Fruit fly (Drosophila melanogaster) whole organism, embryonic: ENCODE data around the gene klar.
A peak's percentile ranks its signal among the peaks of the same experiment; 100 is the strongest.

Source experiments
- BEAF-32 ChIP-seq: fragments of 200-800 bp; sonication (Bioruptor generic); optimal IDR thresholded peaks from 3 replicates; lab custom pipeline; 2017; ENCODE audit warnings: missing biosample characterization, missing genetic modification characterization, mild to moderate bottlenecking, moderate library complexity, missing genetic modification reagents
- Blimp-1 ChIP-seq: fragments of 200-800 bp; sonication (Bioruptor generic); optimal IDR thresholded peaks from 3 replicates; lab custom pipeline; 2018; ENCODE audit warnings: missing biosample characterization, missing genetic modification characterization, mild to moderate bottlenecking, moderate library complexity, missing genetic modification reagents
- Bteb2 ChIP-seq: fragments of 200-800 bp; sonication (Bioruptor generic); optimal IDR thresholded peaks from 2 replicates; lab custom pipeline; 2016; ENCODE audit warnings: missing biosample characterization, missing genetic modification characterization
- CG10543 ChIP-seq: fragments of 200-800 bp; sonication (Bioruptor generic); optimal IDR thresholded peaks from 3 replicates; lab custom pipeline; 2017; ENCODE audit warnings: missing biosample characterization, mild to moderate bottlenecking, missing genetic modification characterization, moderate library complexity
- CG10979 ChIP-seq: fragments of 200-800 bp; sonication (Bioruptor generic); optimal IDR thresholded peaks from 2 replicates; lab custom pipeline; 2018; ENCODE audit warnings: missing biosample characterization, mild to moderate bottlenecking, missing genetic modification characterization, moderate library complexity
- CG13296 ChIP-seq: fragments of 200-800 bp; sonication (Bioruptor generic); optimal IDR thresholded peaks from 3 replicates; lab custom pipeline; 2018; ENCODE audit warnings: missing biosample characterization, mild to moderate bottlenecking, missing genetic modification characterization
- CG14441 ChIP-seq: fragments of 200-800 bp; sonication (Bioruptor generic); IDR thresholded peaks from 2 replicates; pipeline ENCODE4 v1.3.6; 2022; ENCODE audit warnings: missing biosample characterization, missing genetic modification characterization
- CG17361 ChIP-seq: fragments of 200-800 bp; sonication (Bioruptor generic); IDR thresholded peaks from 3 replicates; pipeline ENCODE4 v1.3.6; 2022; ENCODE audit warnings: missing biosample characterization, missing genetic modification characterization
- CG2712 ChIP-seq: fragments of 200-800 bp; optimal IDR thresholded peaks from 3 replicates; lab custom pipeline; 2019; ENCODE audit warnings: missing biosample characterization, mild to moderate bottlenecking, missing genetic modification characterization, moderate library complexity
- CG30403 ChIP-seq: fragments of 200-800 bp; sonication (Bioruptor generic); optimal IDR thresholded peaks from 3 replicates; lab custom pipeline; 2016; ENCODE audit warnings: missing biosample characterization, missing genetic modification characterization
- CG3281 ChIP-seq: fragments of 200-800 bp; sonication (Bioruptor generic); optimal IDR thresholded peaks from 3 replicates; lab custom pipeline; 2017; ENCODE audit warnings: missing biosample characterization, mild to moderate bottlenecking, missing genetic modification characterization
- CG34422 ChIP-seq: fragments of 200-800 bp; sonication (Bioruptor generic); IDR thresholded peaks from 3 replicates; pipeline ENCODE4 v1.3.6; 2022; ENCODE audit warnings: missing biosample characterization, missing genetic modification characterization
- CG5245 ChIP-seq: fragments of 200-800 bp; sonication (Bioruptor generic); optimal IDR thresholded peaks from 3 replicates; lab custom pipeline; 2016; ENCODE audit warnings: missing biosample characterization, missing genetic modification characterization
- CG7839 ChIP-seq: fragments of 200-800 bp; sonication (Bioruptor generic); optimal IDR thresholded peaks from 3 replicates; lab custom pipeline; 2018; ENCODE audit warnings: missing biosample characterization, mild to moderate bottlenecking, missing genetic modification characterization, moderate library complexity
- CG7963 ChIP-seq: fragments of 200-800 bp; sonication (Bioruptor generic); IDR thresholded peaks from 3 replicates; pipeline ENCODE4 v1.3.6; 2022; ENCODE audit warnings: missing biosample characterization, missing genetic modification characterization; ENCODE audit not compliant: partially characterized antibody
- CG8478 ChIP-seq: fragments of >200 bp; optimal IDR thresholded peaks from 2 replicates; lab custom pipeline; 2018
- Deaf1 ChIP-seq: fragments of 200-800 bp; optimal IDR thresholded peaks from 3 replicates; lab custom pipeline; 2019; ENCODE audit warnings: missing biosample characterization, mild to moderate bottlenecking, missing genetic modification characterization, moderate library complexity
- Dip2 ChIP-seq: fragments of 200-800 bp; sonication (Bioruptor generic); IDR thresholded peaks from 2 replicates; pipeline ENCODE4 v1.3.6; 2022; ENCODE audit warnings: missing biosample characterization, missing genetic modification characterization
- Doc3 ChIP-seq: fragments of 200-800 bp; sonication (Bioruptor generic); IDR thresholded peaks from 3 replicates; pipeline ENCODE4 v1.3.6; 2022; ENCODE audit warnings: missing biosample characterization, missing genetic modification characterization; ENCODE audit not compliant: partially characterized antibody
- Elba2 ChIP-seq: fragments of 200-800 bp; sonication (Bioruptor generic); optimal IDR thresholded peaks from 3 replicates; lab custom pipeline; 2016; ENCODE audit warnings: missing biosample characterization, missing genetic modification characterization
- Fer2 ChIP-seq: fragments of 200-800 bp; sonication (Bioruptor generic); optimal IDR thresholded peaks from 2 replicates; lab custom pipeline; 2018; ENCODE audit warnings: missing biosample characterization, mild to moderate bottlenecking, missing genetic modification characterization, moderate library complexity
- Gsc ChIP-seq: fragments of 200-800 bp; sonication (Bioruptor generic); IDR thresholded peaks from 2 replicates; pipeline ENCODE4 v1.3.6; 2022; ENCODE audit warnings: missing biosample characterization, missing genetic modification characterization
- Opbp ChIP-seq: fragments of 200-800 bp; sonication (Bioruptor generic); IDR thresholded peaks from 3 replicates; pipeline ENCODE4 v1.3.6; 2022; ENCODE audit warnings: missing biosample characterization, missing genetic modification characterization; ENCODE audit not compliant: partially characterized antibody
- Sry-δ ChIP-seq: fragments of 200-800 bp; sonication (Bioruptor generic); optimal IDR thresholded peaks from 2 replicates; lab custom pipeline; 2016; ENCODE audit warnings: missing biosample characterization, missing genetic modification characterization
- Vsx1 ChIP-seq: fragments of 200-800 bp; sonication (Bioruptor generic); optimal IDR thresholded peaks from 2 replicates; lab custom pipeline; 2017; ENCODE audit warnings: missing biosample characterization, mild to moderate bottlenecking, missing genetic modification characterization, missing genetic modification reagents
- bbx ChIP-seq: fragments of 200-800 bp; sonication (Bioruptor generic); IDR thresholded peaks from 2 replicates; pipeline ENCODE4 v1.3.6; 2022; ENCODE audit warnings: missing biosample characterization, missing genetic modification characterization; ENCODE audit not compliant: partially characterized antibody
- bcd ChIP-seq: fragments of 200-800 bp; sonication (Bioruptor generic); optimal IDR thresholded peaks from 2 replicates; lab custom pipeline; 2017; ENCODE audit warnings: missing biosample characterization, mild to moderate bottlenecking, missing genetic modification characterization
- chinmo ChIP-seq: fragments of 200-800 bp; sonication (Bioruptor generic); IDR thresholded peaks from 4 replicates; pipeline ENCODE4 v1.3.6; 2022; ENCODE audit warnings: missing biosample characterization, missing genetic modification characterization; ENCODE audit not compliant: partially characterized antibody
- chm ChIP-seq: fragments of 200-800 bp; sonication (Bioruptor generic); IDR thresholded peaks from 2 replicates; pipeline ENCODE4 v1.3.6; 2022; ENCODE audit warnings: missing biosample characterization, missing genetic modification characterization
- croc ChIP-seq: fragments of 200-800 bp; sonication (Bioruptor generic); conservative IDR thresholded peaks from 3 replicates; pipeline ENCODE4 v1.3.6; 2022; ENCODE audit warnings: missing biosample characterization, missing genetic modification characterization
- dmrt99B ChIP-seq: fragments of 200-800 bp; sonication (Bioruptor generic); optimal IDR thresholded peaks from 2 replicates; lab custom pipeline; 2018; ENCODE audit warnings: missing biosample characterization, mild to moderate bottlenecking, missing genetic modification characterization, moderate library complexity
- dpn ChIP-seq, 2 experiments: fragments of 200-800 bp; sonication (Bioruptor generic); optimal IDR thresholded peaks; 3 replicates each; lab custom pipeline; 2016; ENCODE audit warnings: missing biosample characterization in 2 of 2, missing genetic modification characterization in 2 of 2
- eve ChIP-seq, 2 experiments: fragments of >200 bp; optimal IDR thresholded peaks; 2 replicates each; lab custom pipeline; 2017; ENCODE audit warnings: missing biosample characterization in 2 of 2, missing genetic modification characterization in 2 of 2
- fd102C ChIP-seq: fragments of 200-800 bp; sonication (Bioruptor generic); optimal IDR thresholded peaks from 2 replicates; lab custom pipeline; 2018; ENCODE audit warnings: missing biosample characterization, mild to moderate bottlenecking, missing genetic modification characterization, moderate library complexity
- h ChIP-seq: fragments of >200 bp; optimal IDR thresholded peaks from 2 replicates; lab custom pipeline; 2017
- hbn ChIP-seq: fragments of 200-800 bp; sonication (Bioruptor generic); IDR thresholded peaks from 2 replicates; pipeline ENCODE4 v1.3.6; 2022; ENCODE audit warnings: missing biosample characterization, missing genetic modification characterization; ENCODE audit not compliant: partially characterized antibody
- inv ChIP-seq: fragments of 200-800 bp; sonication (Bioruptor generic); IDR thresholded peaks from 2 replicates; pipeline ENCODE4 v1.3.6; 2022; ENCODE audit warnings: missing biosample characterization, missing genetic modification characterization; ENCODE audit not compliant: partially characterized antibody
- kah ChIP-seq: fragments of 200-800 bp; sonication (Bioruptor generic); optimal IDR thresholded peaks from 2 replicates; lab custom pipeline; 2018; ENCODE audit warnings: missing biosample characterization, mild to moderate bottlenecking, missing genetic modification characterization
- knrl ChIP-seq: fragments of 200-800 bp; sonication (Bioruptor generic); IDR thresholded peaks from 3 replicates; pipeline ENCODE4 v1.3.6; 2022; ENCODE audit warnings: missing biosample characterization, missing genetic modification characterization; ENCODE audit not compliant: partially characterized antibody
- org-1 ChIP-seq: fragments of 200-800 bp; sonication (Bioruptor generic); optimal IDR thresholded peaks from 2 replicates; lab custom pipeline; 2017; ENCODE audit warnings: missing biosample characterization, missing genetic modification characterization
- phol ChIP-seq: fragments of 200-800 bp; sonication (Bioruptor generic); optimal IDR thresholded peaks from 3 replicates; lab custom pipeline; 2018; ENCODE audit warnings: missing biosample characterization, mild to moderate bottlenecking, missing genetic modification characterization, moderate library complexity
- pita ChIP-seq: fragments of 200-800 bp; sonication (Bioruptor generic); optimal IDR thresholded peaks from 2 replicates; lab custom pipeline; 2017; ENCODE audit warnings: missing biosample characterization, mild to moderate bottlenecking, missing genetic modification characterization
- prd ChIP-seq, 3 experiments: fragments of >200 bp in 2 of 3; fragments of 200-800 bp in 1 of 3; sonication (Bioruptor generic) in 1 of 3; optimal IDR thresholded peaks in 2 of 3; IDR thresholded peaks in 1 of 3; 2 replicates in 2 of 3; 3 replicates in 1 of 3; pipeline versions ENCODE4 v1.3.6 to Lab custom; 2017 to 2022; ENCODE audit warnings: missing biosample characterization in 1 of 3, missing genetic modification characterization in 1 of 3
- repo ChIP-seq: fragments of 200-800 bp; sonication (Bioruptor generic); optimal IDR thresholded peaks from 2 replicates; lab custom pipeline; 2016; ENCODE audit warnings: missing biosample characterization, missing genetic modification characterization
- row ChIP-seq: fragments of 200-800 bp; sonication (Bioruptor generic); IDR thresholded peaks from 3 replicates; pipeline ENCODE4 v1.3.6; 2022; ENCODE audit warnings: missing biosample characterization, missing genetic modification characterization
- schlank ChIP-seq: fragments of 200-800 bp; sonication (Bioruptor generic); optimal IDR thresholded peaks from 2 replicates; lab custom pipeline; 2018; ENCODE audit warnings: missing biosample characterization, mild to moderate bottlenecking, missing genetic modification characterization
- ssp ChIP-seq: fragments of 200-800 bp; sonication (Bioruptor generic); IDR thresholded peaks from 2 replicates; pipeline ENCODE4 v1.3.6; 2022; ENCODE audit warnings: missing biosample characterization, missing genetic modification characterization
- zen2 ChIP-seq: fragments of 200-800 bp; sonication (Bioruptor generic); IDR thresholded peaks from 3 replicates; pipeline ENCODE4 v1.3.6; 2022; ENCODE audit warnings: missing biosample characterization, missing genetic modification characterization; ENCODE audit not compliant: partially characterized antibody
- zfh1 ChIP-seq: fragments of 200-800 bp; sonication (Bioruptor generic); IDR thresholded peaks from 3 replicates; pipeline ENCODE4 v1.3.6; 2022; ENCODE audit warnings: missing biosample characterization, missing genetic modification characterization

The klar gene

dm6 chr3L:390194-390593 lies 150.2 kb downstream of the klar start (continued):
- no peak for TF ChIP-seq CG8478 (lab: Kevin White, UChicago)
- TF ChIP-seq CG14441 = no peak
- TF ChIP-seq chm = no peak
- TF ChIP-seq CG10543 (GFP tag; lab: Kevin White, UChicago) = no peak
- peak; percentile 40; the same call in 1 of the 2 replicates for TF ChIP-seq inv (GFP tag; lab: Robert Waterston, UW)
- no peak for TF ChIP-seq Dip2
- TF ChIP-seq knrl (GFP tag; lab: Robert Waterston, UW) = peak; percentile 56; the same call in 2 of the 3 replicates
- no peak for TF ChIP-seq CG30403 (GFP tag; lab: Kevin White, UChicago)
- no peak for TF ChIP-seq bcd (GFP tag; lab: Kevin White, UChicago)
- TF ChIP-seq CG3281 = no peak
- TF ChIP-seq Vsx1 = no peak
- TF ChIP-seq bbx (GFP tag; lab: Robert Waterston, UW) = peak; percentile 50; the same call in 1 of the 2 replicates
- peak; percentile 37; the same call in 1 of the 2 replicates for TF ChIP-seq hbn
- no peak for TF ChIP-seq repo (GFP tag; lab: Kevin White, UChicago)
- TF ChIP-seq CG5245 (GFP tag; lab: Kevin White, UChicago) = no peak
- no peak for TF ChIP-seq Gsc (GFP tag; lab: Robert Waterston, UW)
- TF ChIP-seq Elba2 = no peak
- TF ChIP-seq h (lab: Kevin White, UChicago) = no peak
- TF ChIP-seq eve (GFP tag; optimal IDR thresholded peaks at IDR 0.05; lab: Kevin White, UChicago) = no peak
- peak; percentile 39 for TF ChIP-seq BEAF-32 (GFP tag; lab: Kevin White, UChicago)
- TF ChIP-seq row (GFP tag; lab: Robert Waterston, UW) = peak; percentile 37; the same call in 2 of the 3 replicates
- no peak for TF ChIP-seq CG34422 (GFP tag; lab: Robert Waterston, UW)
- TF ChIP-seq Deaf1 (tag; lab: Kevin White, UChicago) = no peak
- peak; percentile 59; the same call in 2 of the 3 replicates for TF ChIP-seq Doc3
- peak; percentile 16 for TF ChIP-seq Blimp-1 (GFP tag; lab: Kevin White, UChicago)
- 0 out of 3 replicates have a peak, but pooled peaks have one; percentile 14 for TF ChIP-seq CG17361
- 0 out of 4 replicates have a peak, but pooled peaks have one; percentile 30 for TF ChIP-seq chinmo (GFP tag; lab: Robert Waterston, UW)
- no peak for TF ChIP-seq dpn (GFP tag; optimal IDR thresholded peaks at IDR 0.05; lab: Kevin White, UChicago)
- TF ChIP-seq ssp = no peak
- peak; percentile 6 for TF ChIP-seq Sry-δ (GFP tag; lab: Kevin White, UChicago)
- TF ChIP-seq kah (GFP tag; lab: Kevin White, UChicago) = no peak
- TF ChIP-seq phol = peak; percentile 26
- no peak for TF ChIP-seq org-1 (GFP tag; lab: Kevin White, UChicago)
- TF ChIP-seq Opbp (GFP tag; lab: Robert Waterston, UW) = peak; percentile 26; the same call in 1 of the 3 replicates
- TF ChIP-seq croc (GFP tag; lab: Robert Waterston, UW) = peak; percentile 37; the same call in 2 of the 3 replicates
- TF ChIP-seq CG7839 (tag; lab: Kevin White, UChicago) = no peak
- 0 out of 3 replicates have a peak, but pooled peaks have one; percentile 38 for TF ChIP-seq zen2
- no peak for TF ChIP-seq pita (GFP tag; lab: Kevin White, UChicago)
- TF ChIP-seq prd (optimal IDR thresholded peaks at IDR 0.05; lab: Kevin White, UChicago) = no peak
- peak; percentile 65; the same call in 2 of the 3 replicates for TF ChIP-seq prd (GFP tag; IDR thresholded peaks at IDR 0.05; lab: Robert Waterston, UW)
- peak; percentile 49; the same call in 1 of the 3 replicates for TF ChIP-seq zfh1 (GFP tag; lab: Robert Waterston, UW)
- no peak for TF ChIP-seq schlank (tag; lab: Kevin White, UChicago)
- TF ChIP-seq CG7963 (GFP tag; lab: Robert Waterston, UW) = 0 out of 3 replicates have a peak, but pooled peaks have one; percentile 7
- peak; percentile 30 for TF ChIP-seq CG10979 (tag; lab: Kevin White, UChicago)
- no peak for TF ChIP-seq CG13296 (GFP tag; lab: Kevin White, UChicago)
- TF ChIP-seq fd102C (GFP tag; lab: Kevin White, UChicago) = no peak
- TF ChIP-seq Bteb2 (GFP tag; lab: Kevin White, UChicago) = no peak
- TF ChIP-seq CG2712 (tag; lab: Kevin White, UChicago) = peak; percentile 34
- no peak for TF ChIP-seq Fer2
- peak; percentile 17 for TF ChIP-seq dmrt99B (tag; lab: Kevin White, UChicago)
